Worm (Caenorhabditis elegans) whole organism, late embryonic: ENCODE results near the gene cbs-2.

Source experiments
- elt-2 ChIP-seq: sonication (generic microtip); optimal IDR thresholded peaks from 2 replicates; lab custom pipeline; 2016; ENCODE audit warnings: missing genetic modification reagents, missing genetic modification characterization, missing compliant biosample characterization
- nfya-1 ChIP-seq: sonication (generic microtip); optimal IDR thresholded peaks from 2 replicates; lab custom pipeline; 2017; ENCODE audit warnings: missing genetic modification characterization, mild to moderate bottlenecking, missing compliant biosample characterization, antibody characterized with exemption, moderate library complexity
- nhr-11 ChIP-seq: fragments of 150-350 bp; optimal IDR thresholded peaks from 2 replicates; lab custom pipeline; 2014; ENCODE audit warnings: missing biosample characterization, missing genetic modification characterization

ce11 chrII:2204077-2204476, 19.3 kb downstream of the cbs-2 start, which contains the start of gene Y59C2A.2:
- no peak for TF ChIP-seq nfya-1
- TF ChIP-seq nhr-11 (tag; lab: Kevin White, UChicago): no peak
- TF ChIP-seq elt-2 (tag; lab: Kevin White, UChicago): no peak
